Worm (Caenorhabditis elegans) whole organism, midembryonic: ENCODE measurements around the gene olrn-1.

Experiments
- T22C8.4 ChIP-seq: fragments of 200-800 bp; sonication (Bioruptor generic); IDR thresholded peaks from 2 replicates; pipeline ENCODE4 v1.3.6; 2022; ENCODE audit warnings: missing genetic modification characterization, missing compliant biosample characterization
- flt-1 ChIP-seq: fragments of 200-800 bp; sonication (Bioruptor generic); IDR thresholded peaks from 2 replicates; pipeline ENCODE4 v1.3.6; 2022; ENCODE audit warnings: missing genetic modification characterization, missing compliant biosample characterization
- klf-2 ChIP-seq: fragments of 200-800 bp; sonication (Bioruptor generic); conservative IDR thresholded peaks from 2 replicates; pipeline ENCODE4 v1.3.6; 2022; ENCODE audit warnings: missing genetic modification reagents, missing genetic modification characterization, missing compliant biosample characterization
- med-1 ChIP-seq: sonication (generic microtip); optimal IDR thresholded peaks from 2 replicates; lab custom pipeline; 2017; ENCODE audit warnings: missing genetic modification characterization, mild to moderate bottlenecking, missing compliant biosample characterization, antibody characterized with exemption, missing genetic modification reagents; ENCODE audit not compliant: insufficient read depth
- ref-1 ChIP-seq: fragments of 200-800 bp; sonication (Bioruptor generic); conservative IDR thresholded peaks from 2 replicates; pipeline ENCODE4 v1.3.6; 2022; ENCODE audit warnings: missing genetic modification reagents, missing genetic modification characterization, missing compliant biosample characterization
- tab-1 ChIP-seq: fragments of 200-800 bp; sonication (Bioruptor generic); IDR thresholded peaks from 2 replicates; pipeline ENCODE4 v1.3.6; 2022; ENCODE audit warnings: missing genetic modification characterization, missing compliant biosample characterization
- ztf-23 ChIP-seq: fragments of 200-800 bp; sonication (Bioruptor generic); IDR thresholded peaks from 2 replicates; pipeline ENCODE4 v1.3.6; 2022; ENCODE audit warnings: missing genetic modification reagents, missing genetic modification characterization, missing compliant biosample characterization
- ztf-29 ChIP-seq: fragments of 200-800 bp; sonication (Bioruptor generic); IDR thresholded peaks from 2 replicates; pipeline ENCODE4 v1.3.6; 2022; ENCODE audit warnings: missing genetic modification reagents, missing genetic modification characterization, missing compliant biosample characterization

DNA sequence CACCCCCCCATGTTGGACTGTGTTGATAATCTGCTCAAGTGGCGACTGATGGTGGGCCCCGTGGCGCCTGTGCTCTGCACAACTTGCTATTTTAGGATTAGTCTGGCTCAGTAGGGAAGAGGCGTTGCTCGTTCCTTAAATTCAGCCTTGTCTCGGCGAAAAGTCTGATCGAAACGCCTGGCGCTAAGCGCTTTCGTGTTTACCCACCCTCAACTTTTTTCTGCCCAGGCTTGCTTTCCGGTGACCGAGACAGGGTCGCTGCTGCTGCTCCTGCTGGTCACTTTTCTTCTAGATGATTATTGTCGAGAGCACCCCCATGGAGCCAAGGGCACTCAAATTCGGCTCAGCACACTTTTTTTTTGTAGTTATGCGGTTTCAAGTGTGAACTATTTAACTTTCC lies 22.9 kb upstream of the olrn-1 start:
- no peak for TF ChIP-seq klf-2 (GFP tag; lab: Robert Waterston, UW)
- TF ChIP-seq tab-1 (GFP tag; lab: Robert Waterston, UW) = peak; percentile 49; the same call in 1 of the 2 replicates
- TF ChIP-seq T22C8.4 (GFP tag; lab: Robert Waterston, UW) = no peak
- no peak for TF ChIP-seq ztf-23 (GFP tag; lab: Robert Waterston, UW)
- TF ChIP-seq ref-1 (GFP tag; lab: Robert Waterston, UW) = peak; percentile 45; the same call in 1 of the 2 replicates
- no peak for TF ChIP-seq ztf-29 (GFP tag; lab: Robert Waterston, UW)
- no peak for TF ChIP-seq flt-1 (GFP tag; lab: Robert Waterston, UW)
- TF ChIP-seq med-1 (GFP tag; lab: Kevin White, UChicago) = no peak
